Worm (Caenorhabditis elegans) whole organism, L4 larva: ENCODE results near the gene str-138.

Experiments used
- R02D3.7 ChIP-seq: fragments of 150-350 bp; sonication (generic microtip); optimal IDR thresholded peaks from 3 replicates; lab custom pipeline; 2014; ENCODE audit warnings: missing biosample characterization, missing genetic modification characterization
- duxl-1 ChIP-seq: sonication (generic microtip); optimal IDR thresholded peaks from 2 replicates; lab custom pipeline; 2016; ENCODE audit warnings: mild to moderate bottlenecking, missing genetic modification characterization, moderate library complexity, missing compliant biosample characterization; ENCODE audit not compliant: poor library complexity
- gei-8 ChIP-seq: fragments of 200-800 bp; sonication (Bioruptor generic); optimal IDR thresholded peaks from 2 replicates; lab custom pipeline; 2018; ENCODE audit warnings: mild to moderate bottlenecking, missing genetic modification characterization, missing compliant biosample characterization
- lim-7 ChIP-seq: fragments of 200-800 bp; sonication (Bioruptor generic); IDR thresholded peaks from 2 replicates; pipeline ENCODE4 v1.3.6; 2022; ENCODE audit warnings: missing genetic modification characterization, missing compliant biosample characterization
- nhr-237 ChIP-seq: sonication (generic microtip); optimal IDR thresholded peaks from 2 replicates; lab custom pipeline; 2017; ENCODE audit warnings: missing biosample characterization, missing genetic modification characterization
- nhr-41 ChIP-seq: fragments of 200-800 bp; sonication (Bioruptor generic); IDR thresholded peaks from 2 replicates; pipeline ENCODE4 v1.3.6; 2022; ENCODE audit warnings: missing genetic modification reagents, missing genetic modification characterization, missing compliant biosample characterization
- skn-1 ChIP-seq: fragments of 150-350 bp; optimal IDR thresholded peaks from 2 replicates; lab custom pipeline; 2014; ENCODE audit warnings: missing biosample characterization, missing genetic modification characterization
- unc-62 ChIP-seq, 3 experiments: fragments of 150-350 bp in 1 of 3; sonication (generic microtip); optimal IDR thresholded peaks in 2 of 3; peaks in 1 of 3; 1 replicate in 1 of 3; 2 replicates in 2 of 3; lab custom pipeline; 2014 to 2017; ENCODE audit warnings: missing biosample characterization in 3 of 3, missing genetic modification characterization in 3 of 3, missing genetic modification reagents in 3 of 3, missing genotype in 1 of 3
- vab-7 ChIP-seq: fragments of 200-800 bp; sonication (Bioruptor generic); IDR thresholded peaks from 2 replicates; pipeline ENCODE4 v1.3.6; 2022; ENCODE audit warnings: missing genetic modification reagents, missing genetic modification characterization, missing compliant biosample characterization

Gene str-138

ce11 chrV:8108670-8109069, 50.2 kb downstream of the str-138 start, which contains the start of gene myo-5:
myo-5 (plus strand) TSS chrV:8108970.
- no peak for TF ChIP-seq lim-7
- TF ChIP-seq nhr-237 (tag; lab: Kevin White, UChicago): no peak
- TF ChIP-seq unc-62 (GFP tag; optimal IDR thresholded peaks at IDR 0.05 in 1 of 2; lab: Kevin White, UChicago): no peak
- TF ChIP-seq unc-62 (tag; optimal IDR thresholded peaks at IDR 0.05; lab: Kevin White, UChicago): no peak
- TF ChIP-seq vab-7: no peak
- no peak for TF ChIP-seq nhr-41 (GFP tag; lab: Robert Waterston, UW)
- TF ChIP-seq skn-1 (tag; lab: Kevin White, UChicago): no peak
- TF ChIP-seq gei-8: no peak
- TF ChIP-seq R02D3.7 (tag; lab: Kevin White, UChicago): no peak
- no peak for TF ChIP-seq duxl-1 (tag; lab: Kevin White, UChicago)
